Worm (Caenorhabditis elegans) whole organism, L4/young adult: ENCODE data around the gene Y41C4A.32.

ENCODE experiments used
- W03F9.2 ChIP-seq: fragments of 150-350 bp; optimal IDR thresholded peaks from 2 replicates; lab custom pipeline; 2014; ENCODE audit warnings: missing biosample characterization, missing genetic modification characterization
- dao-5 ChIP-seq: sonication (generic microtip); optimal IDR thresholded peaks from 2 replicates; lab custom pipeline; 2016; ENCODE audit warnings: missing genotype, missing genetic modification characterization, moderate library complexity, missing compliant biosample characterization
- him-1 ChIP-seq: sonication (generic microtip); optimal IDR thresholded peaks from 2 replicates; lab custom pipeline; 2016; ENCODE audit warnings: missing genotype, missing genetic modification reagents, missing genetic modification characterization, missing compliant biosample characterization

DNA sequence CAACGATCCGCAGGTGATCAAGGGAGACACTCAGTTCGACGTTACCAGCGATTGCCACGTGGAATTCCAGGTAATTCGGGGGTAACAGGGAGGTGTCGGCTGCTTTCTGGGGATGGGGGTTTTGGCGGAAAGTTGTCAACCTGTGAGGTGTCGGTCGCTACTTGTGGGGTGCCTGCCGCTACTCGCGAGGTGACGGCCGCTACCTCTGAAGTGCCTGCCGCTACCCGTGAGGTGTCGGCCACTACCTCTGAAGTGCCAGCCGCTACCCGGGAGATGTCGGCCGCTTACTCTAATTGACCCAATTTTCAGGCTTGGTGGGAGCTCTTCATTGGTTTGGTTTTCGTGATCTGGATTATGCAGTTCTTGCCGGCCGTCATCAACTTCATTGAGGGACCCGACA, 9.3 kb downstream of the Y41C4A.32 start:
- no peak for TF ChIP-seq dao-5 (tag; lab: Kevin White, UChicago)
- TF ChIP-seq W03F9.2 (tag; lab: Kevin White, UChicago): no peak
- no peak for TF ChIP-seq him-1 (tag; lab: Kevin White, UChicago)
